Fruit fly (Drosophila melanogaster) whole organism, embryonic: ENCODE results near the gene trx.

Experiments used
- Aef1 ChIP-seq: fragments of 200-800 bp; sonication (Bioruptor generic); IDR thresholded peaks from 3 replicates; pipeline ENCODE4 v1.3.6; 2022; ENCODE audit warnings: missing biosample characterization, missing genetic modification characterization
- Antp ChIP-seq: fragments of 200-800 bp; sonication (Bioruptor generic); optimal IDR thresholded peaks from 3 replicates; lab custom pipeline; 2016; ENCODE audit warnings: missing biosample characterization, missing genetic modification characterization
- Awh ChIP-seq: fragments of 200-800 bp; sonication (Bioruptor generic); IDR thresholded peaks from 2 replicates; pipeline ENCODE4, ENCODE4 v1.3.6; 2022; ENCODE audit warnings: missing biosample characterization, missing genetic modification characterization
- CG10462 ChIP-seq: fragments of 200-800 bp; sonication (Bioruptor generic); optimal IDR thresholded peaks from 2 replicates; lab custom pipeline; 2016; ENCODE audit warnings: missing biosample characterization, missing genetic modification characterization
- CG12219 ChIP-seq: fragments of 200-800 bp; sonication (Bioruptor generic); optimal IDR thresholded peaks from 3 replicates; lab custom pipeline; 2018; ENCODE audit warnings: missing biosample characterization, mild to moderate bottlenecking, missing genetic modification characterization
- CG12942 ChIP-seq: fragments of 200-800 bp; sonication (Bioruptor generic); optimal IDR thresholded peaks from 3 replicates; lab custom pipeline; 2016; ENCODE audit warnings: missing biosample characterization, missing genetic modification characterization
- CG14860 ChIP-seq: fragments of 200-800 bp; sonication (Bioruptor generic); IDR thresholded peaks from 3 replicates; pipeline ENCODE4 v1.3.6; 2022; ENCODE audit warnings: missing biosample characterization, missing genetic modification characterization; ENCODE audit not compliant: partially characterized antibody
- CG1602 ChIP-seq: fragments of 200-800 bp; sonication (Bioruptor generic); optimal IDR thresholded peaks from 3 replicates; lab custom pipeline; 2016; ENCODE audit warnings: missing biosample characterization, missing genetic modification characterization
- CG1832 ChIP-seq: fragments of 200-800 bp; sonication (Bioruptor generic); optimal IDR thresholded peaks from 2 replicates; lab custom pipeline; 2017; ENCODE audit warnings: missing biosample characterization, mild to moderate bottlenecking, missing genetic modification characterization, inconsistent platforms
- CG2202 ChIP-seq: fragments of 200-800 bp; sonication (Bioruptor generic); optimal IDR thresholded peaks from 2 replicates; lab custom pipeline; 2018; ENCODE audit warnings: missing biosample characterization, mild to moderate bottlenecking, missing genetic modification characterization
- CG31224 ChIP-seq: fragments of 200-800 bp; sonication (Bioruptor generic); IDR thresholded peaks from 2 replicates; pipeline ENCODE4 v1.3.6; 2022; ENCODE audit warnings: missing biosample characterization, missing genetic modification characterization
- CG34422 ChIP-seq: fragments of 200-800 bp; sonication (Bioruptor generic); IDR thresholded peaks from 3 replicates; pipeline ENCODE4 v1.3.6; 2022; ENCODE audit warnings: missing biosample characterization, missing genetic modification characterization
- CG4328 ChIP-seq: fragments of 200-800 bp; sonication (Bioruptor generic); optimal IDR thresholded peaks from 3 replicates; lab custom pipeline; 2017; ENCODE audit warnings: missing biosample characterization, missing genetic modification reagents, missing genetic modification characterization
- CG4360 ChIP-seq: fragments of 200-800 bp; sonication (Bioruptor generic); IDR thresholded peaks from 2 replicates; pipeline ENCODE4 v1.3.6; 2022; ENCODE audit warnings: missing biosample characterization, missing genetic modification characterization
- CG6683 ChIP-seq: fragments of 200-800 bp; sonication (Bioruptor generic); optimal IDR thresholded peaks from 2 replicates; lab custom pipeline; 2017; ENCODE audit warnings: missing biosample characterization, mild to moderate bottlenecking, missing genetic modification characterization, missing genetic modification reagents
- CG8924 ChIP-seq: fragments of 200-800 bp; optimal IDR thresholded peaks from 3 replicates; lab custom pipeline; 2019; ENCODE audit warnings: missing biosample characterization, mild to moderate bottlenecking, missing genetic modification characterization, moderate library complexity
- CG9609 ChIP-seq: fragments of 200-800 bp; sonication (Bioruptor generic); optimal IDR thresholded peaks from 3 replicates; lab custom pipeline; 2016; ENCODE audit warnings: missing biosample characterization, missing genetic modification characterization
- CHES-1-like ChIP-seq: fragments of 200-800 bp; sonication (Bioruptor generic); optimal IDR thresholded peaks from 2 replicates; lab custom pipeline; 2016; ENCODE audit warnings: missing biosample characterization, missing genetic modification characterization
- CkIIα-i1 ChIP-seq: fragments of 200-800 bp; sonication (Bioruptor generic); IDR thresholded peaks from 2 replicates; pipeline ENCODE4 v1.3.6; 2022; ENCODE audit warnings: missing biosample characterization, missing genetic modification characterization
- ERR ChIP-seq: fragments of 200-800 bp; sonication (Bioruptor generic); optimal IDR thresholded peaks from 2 replicates; lab custom pipeline; 2016; ENCODE audit warnings: missing biosample characterization, missing genetic modification characterization
- Gug ChIP-seq: fragments of 200-800 bp; sonication (Bioruptor generic); IDR thresholded peaks from 4 replicates; pipeline ENCODE4 v1.3.6; 2022; ENCODE audit warnings: missing biosample characterization, missing genetic modification characterization
- HLHmδ ChIP-seq: fragments of 200-800 bp; sonication (Bioruptor generic); optimal IDR thresholded peaks from 2 replicates; lab custom pipeline; 2018; ENCODE audit warnings: missing biosample characterization, mild to moderate bottlenecking, missing genetic modification characterization, moderate library complexity
- Hey ChIP-seq: fragments of 200-800 bp; sonication (Bioruptor generic); optimal IDR thresholded peaks from 3 replicates; lab custom pipeline; 2018; ENCODE audit warnings: missing biosample characterization, mild to moderate bottlenecking, missing genetic modification characterization
- Hmr ChIP-seq: fragments of 200-800 bp; sonication (Bioruptor generic); optimal IDR thresholded peaks from 3 replicates; lab custom pipeline; 2017; ENCODE audit warnings: mild to moderate bottlenecking, missing biosample characterization, missing genetic modification reagents, missing genetic modification characterization
- Med ChIP-seq: fragments of 200-800 bp; sonication (Bioruptor generic); peaks from one replicate; lab custom pipeline; 2016; ENCODE audit warnings: missing biosample characterization, missing genetic modification characterization, mild to moderate bottlenecking, inconsistent platforms, moderate library complexity
- Mrtf ChIP-seq: fragments of 200-800 bp; sonication (Bioruptor generic); IDR thresholded peaks from 3 replicates; pipeline ENCODE4 v1.3.6; 2022; ENCODE audit warnings: missing biosample characterization, missing genetic modification characterization
- Nf-YC ChIP-seq: fragments of 200-800 bp; optimal IDR thresholded peaks from 3 replicates; lab custom pipeline; 2019; ENCODE audit warnings: missing biosample characterization, mild to moderate bottlenecking, missing genetic modification characterization, moderate library complexity
- Ptx1 ChIP-seq: fragments of 200-800 bp; sonication (Bioruptor generic); IDR thresholded peaks from 2 replicates; pipeline ENCODE4 v1.3.6; 2022; ENCODE audit warnings: missing biosample characterization, missing genetic modification characterization
- Rfx ChIP-seq: fragments of 200-800 bp; sonication (Bioruptor generic); IDR thresholded peaks from 2 replicates; pipeline ENCODE4 v1.3.6; 2022; ENCODE audit warnings: missing biosample characterization, missing genetic modification characterization
- Scr ChIP-seq: fragments of 200-800 bp; sonication (Bioruptor generic); IDR thresholded peaks from 2 replicates; pipeline ENCODE4 v1.3.6; 2022; ENCODE audit warnings: missing biosample characterization, missing genetic modification characterization; ENCODE audit not compliant: partially characterized antibody
- ap ChIP-seq: fragments of 200-800 bp; sonication (Bioruptor generic); IDR thresholded peaks from 2 replicates; pipeline ENCODE4 v1.3.6; 2022; ENCODE audit warnings: missing biosample characterization, missing genetic modification characterization
- ash1 ChIP-seq: fragments of 200-800 bp; sonication (Bioruptor generic); optimal IDR thresholded peaks from 2 replicates; lab custom pipeline; 2018; ENCODE audit warnings: missing biosample characterization, mild to moderate bottlenecking, missing genetic modification characterization
- ato ChIP-seq: fragments of 200-800 bp; sonication (Bioruptor generic); IDR thresholded peaks from 2 replicates; pipeline ENCODE4 v1.3.6; 2022; ENCODE audit warnings: missing biosample characterization, missing genetic modification characterization; ENCODE audit not compliant: partially characterized antibody
- bigmax ChIP-seq: fragments of 200-800 bp; sonication (Bioruptor generic); optimal IDR thresholded peaks from 2 replicates; lab custom pipeline; 2018; ENCODE audit warnings: missing biosample characterization, mild to moderate bottlenecking, missing genetic modification characterization
- dmrt99B ChIP-seq: fragments of 200-800 bp; sonication (Bioruptor generic); optimal IDR thresholded peaks from 2 replicates; lab custom pipeline; 2018; ENCODE audit warnings: missing biosample characterization, mild to moderate bottlenecking, missing genetic modification characterization, moderate library complexity
- jing ChIP-seq: fragments of 200-800 bp; sonication (Bioruptor generic); optimal IDR thresholded peaks from 2 replicates; lab custom pipeline; 2018; ENCODE audit warnings: missing biosample characterization, mild to moderate bottlenecking, missing genetic modification characterization
- kni ChIP-seq: fragments of 200-800 bp; sonication (Bioruptor generic); optimal IDR thresholded peaks from 3 replicates; lab custom pipeline; 2017; ENCODE audit warnings: mild to moderate bottlenecking, missing biosample characterization, missing genetic modification reagents, missing genetic modification characterization
- lov ChIP-seq, 2 experiments: fragments of 200-800 bp in 1 of 2; fragments of >200 bp in 1 of 2; sonication (Bioruptor generic) in 1 of 2; IDR thresholded peaks in 1 of 2; optimal IDR thresholded peaks in 1 of 2; 2 replicates in 1 of 2; 3 replicates in 1 of 2; pipeline versions ENCODE4 v1.3.6 to Lab custom; 2017 to 2022; ENCODE audit warnings: missing biosample characterization in 1 of 2, missing genetic modification characterization in 1 of 2
- mld ChIP-seq: fragments of 200-800 bp; sonication (Bioruptor generic); IDR thresholded peaks from 3 replicates; pipeline ENCODE4 v1.3.6; 2022; ENCODE audit warnings: missing biosample characterization, missing genetic modification characterization; ENCODE audit not compliant: partially characterized antibody
- odd ChIP-seq: fragments of 200-800 bp; sonication (Bioruptor generic); optimal IDR thresholded peaks from 2 replicates; lab custom pipeline; 2017; ENCODE audit warnings: missing biosample characterization, mild to moderate bottlenecking, missing genetic modification characterization
- otp ChIP-seq: fragments of 200-800 bp; sonication (Bioruptor generic); IDR thresholded peaks from 3 replicates; pipeline ENCODE4, ENCODE4 v1.3.6; 2022; ENCODE audit warnings: missing biosample characterization, missing genetic modification characterization
- pfk ChIP-seq: fragments of 200-800 bp; sonication (Bioruptor generic); optimal IDR thresholded peaks from 2 replicates; lab custom pipeline; 2018; ENCODE audit warnings: missing biosample characterization, mild to moderate bottlenecking, missing genetic modification characterization, moderate library complexity
- phol ChIP-seq: fragments of 200-800 bp; sonication (Bioruptor generic); optimal IDR thresholded peaks from 3 replicates; lab custom pipeline; 2018; ENCODE audit warnings: missing biosample characterization, mild to moderate bottlenecking, missing genetic modification characterization, moderate library complexity
- seq ChIP-seq: fragments of 200-800 bp; sonication (Bioruptor generic); IDR thresholded peaks from 2 replicates; pipeline ENCODE4 v1.3.6; 2022; ENCODE audit warnings: missing biosample characterization, missing genetic modification characterization
- sisA ChIP-seq: fragments of 200-800 bp; sonication (Bioruptor generic); IDR thresholded peaks from 2 replicates; pipeline ENCODE4 v1.3.6; 2022; ENCODE audit warnings: missing biosample characterization, missing genetic modification characterization
- slp2 ChIP-seq: fragments of 200-800 bp; sonication (Bioruptor generic); optimal IDR thresholded peaks from 2 replicates; lab custom pipeline; 2016; ENCODE audit warnings: missing biosample characterization, missing genetic modification characterization
- sob ChIP-seq: fragments of 200-800 bp; sonication (Bioruptor generic); IDR thresholded peaks from 2 replicates; pipeline ENCODE4 v1.3.6; 2022; ENCODE audit warnings: missing biosample characterization, missing genetic modification characterization
- tio ChIP-seq: fragments of 200-800 bp; sonication (Bioruptor generic); optimal IDR thresholded peaks from 2 replicates; lab custom pipeline; 2017; ENCODE audit warnings: missing biosample characterization, missing genetic modification characterization, inconsistent platforms
- wdn ChIP-seq: fragments of 200-800 bp; sonication (Bioruptor generic); IDR thresholded peaks from 2 replicates; pipeline ENCODE4 v1.3.6; 2022; ENCODE audit warnings: missing biosample characterization, missing genetic modification characterization
- wor ChIP-seq: fragments of 200-800 bp; sonication (Bioruptor generic); IDR thresholded peaks from 2 replicates; pipeline ENCODE4 v1.3.6; 2022; ENCODE audit warnings: missing biosample characterization, missing genetic modification characterization

trx gene

dm6 chr3R:14289958-14290835 lies 3.5 kb upstream of the trx start:
- no peak for TF ChIP-seq CG14860
- TF ChIP-seq Nf-YC (tag; lab: Kevin White, UChicago) = no peak
- TF ChIP-seq sob = no peak
- no peak for TF ChIP-seq Aef1 (GFP tag; lab: Robert Waterston, UW)
- TF ChIP-seq CG9609 (GFP tag; lab: Kevin White, UChicago) = no peak
- TF ChIP-seq otp (GFP tag; lab: Robert Waterston, UW) = no peak
- TF ChIP-seq CG1832 (GFP tag; lab: Kevin White, UChicago) = no peak
- TF ChIP-seq Rfx (GFP tag; lab: Robert Waterston, UW) = peak; percentile 29
- TF ChIP-seq wor (GFP tag; lab: Robert Waterston, UW) = no peak
- TF ChIP-seq tio (GFP tag; lab: Kevin White, UChicago) = no peak
- no peak for TF ChIP-seq CG34422 (GFP tag; lab: Robert Waterston, UW)
- TF ChIP-seq HLHmδ (GFP tag; lab: Kevin White, UChicago) = no peak
- peak; percentile 4 for TF ChIP-seq odd (GFP tag; lab: Kevin White, UChicago)
- TF ChIP-seq CG31224 (GFP tag; lab: Robert Waterston, UW) = no peak
- TF ChIP-seq slp2 (GFP tag; lab: Kevin White, UChicago) = no peak
- TF ChIP-seq wdn (GFP tag; lab: Robert Waterston, UW) = no peak
- no peak for TF ChIP-seq lov (optimal IDR thresholded peaks at IDR 0.05; lab: Kevin White, UChicago)
- TF ChIP-seq lov (GFP tag; IDR thresholded peaks at IDR 0.05; lab: Robert Waterston, UW) = no peak
- peak; percentile 35 for TF ChIP-seq phol (tag; lab: Kevin White, UChicago)
- no peak for TF ChIP-seq Hey
- no peak for TF ChIP-seq ash1 (GFP tag; lab: Kevin White, UChicago)
- TF ChIP-seq pfk (GFP tag; lab: Kevin White, UChicago) = no peak
- no peak for TF ChIP-seq CG2202 (tag; lab: Kevin White, UChicago)
- no peak for TF ChIP-seq CG6683 (GFP tag; lab: Kevin White, UChicago)
- TF ChIP-seq ERR (GFP tag; lab: Kevin White, UChicago) = no peak
- TF ChIP-seq CHES-1-like (GFP tag; lab: Kevin White, UChicago) = no peak
- no peak for TF ChIP-seq CG4360
- TF ChIP-seq CG10462 (GFP tag; lab: Kevin White, UChicago) = no peak
- TF ChIP-seq Antp (GFP tag; lab: Kevin White, UChicago) = no peak
- no peak for TF ChIP-seq kni (GFP tag; lab: Kevin White, UChicago)
- TF ChIP-seq Med (GFP tag; lab: Kevin White, UChicago) = peak; percentile 69
- TF ChIP-seq jing (GFP tag; lab: Kevin White, UChicago) = no peak
- no peak for TF ChIP-seq Gug (GFP tag; lab: Robert Waterston, UW)
- TF ChIP-seq ap (GFP tag; lab: Robert Waterston, UW) = no peak
- TF ChIP-seq CkIIα-i1 (GFP tag; lab: Robert Waterston, UW) = no peak
- TF ChIP-seq dmrt99B = peak; percentile 53
- no peak for TF ChIP-seq CG4328 (GFP tag; lab: Kevin White, UChicago)
- no peak for TF ChIP-seq CG1602 (GFP tag; lab: Kevin White, UChicago)
- TF ChIP-seq CG12219 (GFP tag; lab: Kevin White, UChicago) = no peak
- TF ChIP-seq ato = no peak
- no peak for TF ChIP-seq bigmax (GFP tag; lab: Kevin White, UChicago)
- no peak for TF ChIP-seq seq (GFP tag; lab: Robert Waterston, UW)
- no peak for TF ChIP-seq mld
- TF ChIP-seq Ptx1 (GFP tag; lab: Robert Waterston, UW) = no peak
- TF ChIP-seq Scr = no peak
- no peak for TF ChIP-seq Awh
- no peak for TF ChIP-seq CG12942 (GFP tag; lab: Kevin White, UChicago)
- TF ChIP-seq CG8924 (tag; lab: Kevin White, UChicago) = no peak
- TF ChIP-seq Hmr (GFP tag; lab: Kevin White, UChicago) = peak; percentile 37
- no peak for TF ChIP-seq Mrtf
- TF ChIP-seq sisA (GFP tag; lab: Robert Waterston, UW) = no peak
